Fruit fly (Drosophila melanogaster): ENCODE results near the gene Npc1a.

Npc1a gene

DNA sequence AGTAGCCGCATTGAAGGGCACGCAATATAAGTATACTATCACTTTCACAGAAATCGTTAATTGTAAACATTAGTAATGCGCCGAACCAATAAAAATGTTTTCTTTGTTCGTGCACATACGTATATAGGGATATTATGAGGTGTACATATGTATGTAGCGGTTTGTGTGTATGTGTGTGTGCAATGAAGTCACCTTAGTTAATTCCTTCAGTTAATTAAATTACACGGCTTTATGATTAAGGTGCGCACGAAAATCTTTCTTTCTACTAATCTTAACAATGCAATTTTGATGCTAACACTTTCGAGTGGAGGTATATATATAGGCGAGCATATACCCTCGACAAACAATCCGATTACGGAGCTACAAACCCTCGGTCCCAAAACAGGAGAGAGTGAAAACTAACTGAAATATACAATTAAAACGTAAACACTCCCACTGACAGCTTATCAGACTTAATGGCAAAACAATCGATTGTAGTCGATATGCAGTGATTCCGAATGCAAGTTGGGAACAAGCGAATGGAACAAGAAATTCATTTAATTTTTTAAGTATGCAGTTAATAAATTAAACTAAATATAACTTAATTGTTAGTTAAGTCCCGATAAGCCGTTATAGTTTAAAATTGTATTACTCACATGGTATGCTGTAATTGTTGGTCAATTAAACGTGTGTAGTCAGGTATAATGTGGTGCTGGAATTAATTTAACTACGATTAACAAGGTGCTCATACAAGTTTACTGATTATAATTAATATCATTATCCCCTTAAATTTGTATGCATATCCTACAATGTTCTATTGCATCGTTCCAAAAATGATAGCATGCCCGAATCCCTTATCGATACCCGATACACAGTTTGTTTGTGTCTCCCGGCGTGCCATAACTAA is at the start of gene Npc1a, which contains the start of gene Prosalpha6:
Npc1a (minus strand) TSS at position 716 of the 886 bp plus-strand sequence.
Prosalpha6 (plus strand) TSS at position 851 of the 886 bp plus-strand sequence.
- TF ChIP-seq CG1832 (GFP tag; optimal IDR thresholded peaks at IDR 0.05) (no peak), CG8388 (GFP tag; optimal IDR thresholded peaks at IDR 0.05) (no peak), CG12769 (tag; optimal IDR thresholded peaks at IDR 0.05) (no peak), Ada2b (GFP tag; IDR thresholded peaks at IDR 0.05) (no peak), mld (GFP tag; IDR thresholded peaks at IDR 0.05; ENCODE audit: partially characterized antibody) (no peak), unpg (GFP tag; optimal IDR thresholded peaks at IDR 0.05) (no peak), TFAM (GFP tag; optimal IDR thresholded peaks at IDR 0.05) (no peak), pb (GFP tag; optimal IDR thresholded peaks at IDR 0.05) (no peak), Dip3 (GFP tag; optimal IDR thresholded peaks at IDR 0.05) (no peak), crc (GFP tag; optimal IDR thresholded peaks at IDR 0.05) (no peak), CG6689 (GFP tag; IDR thresholded peaks at IDR 0.05) (no peak), CG5245 (GFP tag; optimal IDR thresholded peaks at IDR 0.05) (no peak), CG11696 (GFP tag; IDR thresholded peaks at IDR 0.05) (no peak), ash1 (GFP tag; optimal IDR thresholded peaks at IDR 0.05) (no peak), mam (GFP tag; optimal IDR thresholded peaks at IDR 0.05) (peak; percentile 1), B-H2 (GFP tag; optimal IDR thresholded peaks at IDR 0.05) (no peak), CG16863 (GFP tag; optimal IDR thresholded peaks at IDR 0.05) (no peak), tio (GFP tag; optimal IDR thresholded peaks at IDR 0.05) (no peak), CG6175 (GFP tag; IDR thresholded peaks at IDR 0.05) (no peak), Rfx (GFP tag; IDR thresholded peaks at IDR 0.05) (no peak), scrt (GFP tag; optimal IDR thresholded peaks at IDR 0.05) (peak; percentile 14), oc (tag; optimal IDR thresholded peaks at IDR 0.05) (no peak), nau (GFP tag; optimal IDR thresholded peaks at IDR 0.05) (no peak), Lim3 (GFP tag; IDR thresholded peaks at IDR 0.05) (no peak), fru (optimal IDR thresholded peaks at IDR 0.05) (no peak), Camta (GFP tag; optimal IDR thresholded peaks at IDR 0.05) (no peak), Six4 (GFP tag; optimal IDR thresholded peaks at IDR 0.05) (no peak), Antp (GFP tag; optimal IDR thresholded peaks at IDR 0.05) (no peak), ham (GFP tag; IDR thresholded peaks at IDR 0.05) (no peak), Ets97D (GFP tag; optimal IDR thresholded peaks at IDR 0.05) (peak; percentile 68), CG11723 (GFP tag; optimal IDR thresholded peaks at IDR 0.05) (peak; percentile 94), CG9932 (GFP tag; IDR thresholded peaks at IDR 0.05) (no peak), Hr51 (GFP tag; optimal IDR thresholded peaks at IDR 0.05) (no peak), CG43689 (GFP tag; IDR thresholded peaks at IDR 0.05) (no peak), Sin3A (optimal IDR thresholded peaks at IDR 0.05) (peak; percentile 47), org-1 (GFP tag; optimal IDR thresholded peaks at IDR 0.05) (no peak), tna (GFP tag; IDR thresholded peaks at IDR 0.05; ENCODE audit: partially characterized antibody) (no peak), chinmo (GFP tag; IDR thresholded peaks at IDR 0.05; ENCODE audit: partially characterized antibody) (no peak), Sry-δ (GFP tag; optimal IDR thresholded peaks at IDR 0.05) (peak; percentile 91), CG13424 (tag; optimal IDR thresholded peaks at IDR 0.05) (no peak), Mad (GFP tag; optimal IDR thresholded peaks at IDR 0.05) (peak; percentile 30), gsb (GFP tag; IDR thresholded peaks at IDR 0.05) (no peak), CG8924 (tag; optimal IDR thresholded peaks at IDR 0.05) (peak; percentile 47), CG7987 (GFP tag; optimal IDR thresholded peaks at IDR 0.05) (no peak), CG11093 (GFP tag; IDR thresholded peaks at IDR 0.05) (no peak), wek (GFP tag; optimal IDR thresholded peaks at IDR 0.05) (no peak), Hmx (GFP tag; optimal IDR thresholded peaks at IDR 0.05) (no peak), CG2116 (GFP tag; optimal IDR thresholded peaks at IDR 0.05) (peak; percentile 78), pfk (GFP tag; optimal IDR thresholded peaks at IDR 0.05) (peak; percentile 95), usp (GFP tag; optimal IDR thresholded peaks at IDR 0.05) (no peak), CG10959 (GFP tag; IDR thresholded peaks at IDR 0.05) (no peak)
